Fruit fly (Drosophila melanogaster): ENCODE data around the gene fusl.

dm6 chr2L:5381305-5381973 lies 43.6 kb upstream of the fusl start:
- no peak for TF ChIP-seq h (optimal IDR thresholded peaks at IDR 0.05)
- no peak for TF ChIP-seq psq (optimal IDR thresholded peaks at IDR 0.05)
- TF ChIP-seq Sin3A (optimal IDR thresholded peaks at IDR 0.05), result no peak

Data from Kc167 (cell line).